Worm (Caenorhabditis elegans): ENCODE measurements around the gene ssp-33.

Gene ssp-33

ce11 chrV:14689060-14689750, 22.0 kb upstream of the ssp-33 start, which contains the start of gene gasr-8:
TSS of gene gasr-8 (plus strand) at chrV:14689110.
- no peak for TF ChIP-seq nhr-6 (tag; optimal IDR thresholded peaks at IDR 0.05)

ce11 chrV:14695713-14696112, 15.5 kb upstream of the ssp-33 start:
- TF ChIP-seq nhr-21 (tag; optimal IDR thresholded peaks at IDR 0.05) (no peak), ceh-82 (tag; optimal IDR thresholded peaks at IDR 0.05) (no peak), blmp-1 (tag; optimal IDR thresholded peaks at IDR 0.05; ENCODE audit: insufficient read depth) (no peak), elt-3 (tag; optimal IDR thresholded peaks at IDR 0.05) (no peak), mab-5 (tag; optimal IDR thresholded peaks at IDR 0.05) (no peak), nhr-6 (tag; optimal IDR thresholded peaks at IDR 0.05) (no peak), skn-1 (tag; optimal IDR thresholded peaks at IDR 0.05) (no peak), fos-1 (tag; optimal IDR thresholded peaks at IDR 0.05) (no peak)

- TF ChIP-seq lsy-2 (tag; optimal IDR thresholded peaks at IDR 0.05) (peak in 1 of 2 experiments; percentile 77), unc-55 (GFP tag; optimal IDR thresholded peaks at IDR 0.05) (peak; percentile 91), sma-3 (GFP tag; optimal IDR thresholded peaks at IDR 0.05) (peak; percentile 42), ceh-16 (tag; optimal IDR thresholded peaks at IDR 0.05) (no peak), mbf-1 (tag; optimal IDR thresholded peaks at IDR 0.05) (no peak), nhr-11 (tag; optimal IDR thresholded peaks at IDR 0.05) (no peak), ztf-4 (tag; optimal IDR thresholded peaks at IDR 0.05) (peak; percentile 72), mab-5 (tag; optimal IDR thresholded peaks at IDR 0.05) (peak; percentile 8), skn-1 (tag; optimal IDR thresholded peaks at IDR 0.05) (no peak), dmd-4 (tag; optimal IDR thresholded peaks at IDR 0.05) (no peak), nhr-129 (tag; optimal IDR thresholded peaks at IDR 0.05) (peak; percentile 92), ztf-1 (GFP tag; conservative IDR thresholded peaks at IDR 0.05) (no peak), aly-2 (tag; optimal IDR thresholded peaks at IDR 0.05) (no peak), ama-1 (optimal IDR thresholded peaks at IDR 0.05) (no peak), ZK546.5 (tag; optimal IDR thresholded peaks at IDR 0.05) (no peak), ceh-82 (tag; optimal IDR thresholded peaks at IDR 0.05) (no peak), nhr-25 (tag; optimal IDR thresholded peaks at IDR 0.05) (peak; percentile 71), elt-1 (tag; optimal IDR thresholded peaks at IDR 0.05) (no peak), nhr-21 (tag; optimal IDR thresholded peaks at IDR 0.05) (no peak), ztf-11 (tag; optimal IDR thresholded peaks at IDR 0.05) (no peak), nhr-237 (tag; optimal IDR thresholded peaks at IDR 0.05) (no peak), zag-1 (tag; optimal IDR thresholded peaks at IDR 0.05) (peak; percentile 52), alr-1 (tag; optimal IDR thresholded peaks at IDR 0.05) (no peak), lin-11 (tag; optimal IDR thresholded peaks at IDR 0.05) (no peak), nhr-77 (tag; optimal IDR thresholded peaks at IDR 0.05) (no peak), unc-62 (GFP tag; optimal IDR thresholded peaks at IDR 0.05) (no peak), elt-3 (tag; optimal IDR thresholded peaks at IDR 0.05) (no peak), C34F6.9 (tag; optimal IDR thresholded peaks at IDR 0.05) (peak; percentile 86), lin-13 (GFP tag; optimal IDR thresholded peaks at IDR 0.05) (peak; percentile 72), gmeb-1 (tag; optimal IDR thresholded peaks at IDR 0.05) (peak; percentile 5), Y55F3AM.14 (GFP tag; optimal IDR thresholded peaks at IDR 0.05) (peak; percentile 12), R02D3.7 (tag; optimal IDR thresholded peaks at IDR 0.05) (no peak), mdl-1 (tag; optimal IDR thresholded peaks at IDR 0.05) (peak in 1 of 2 experiments; percentile 47), lin-39 (tag; optimal IDR thresholded peaks at IDR 0.05) (peak; percentile 50), peb-1 (tag; optimal IDR thresholded peaks at IDR 0.05) (no peak), nhr-10 (tag; optimal IDR thresholded peaks at IDR 0.05) (no peak), egl-27 (tag; optimal IDR thresholded peaks at IDR 0.05) (peak; percentile 17), crh-2 (tag; optimal IDR thresholded peaks at IDR 0.05) (peak; percentile 56), nhr-12 (tag; optimal IDR thresholded peaks at IDR 0.05) (no peak), sma-9 (GFP tag; optimal IDR thresholded peaks at IDR 0.05) (peak; percentile 84), sma-9 (tag; optimal IDR thresholded peaks at IDR 0.05) (no peak), nhr-23 (tag; optimal IDR thresholded peaks at IDR 0.05) (no peak), fos-1 (tag; optimal IDR thresholded peaks at IDR 0.05) (peak; percentile 99), unc-39 (tag; optimal IDR thresholded peaks at IDR 0.05) (no peak), blmp-1 (tag; optimal IDR thresholded peaks at IDR 0.05; ENCODE audit: insufficient read depth) (no peak), sem-4 (tag; optimal IDR thresholded peaks at IDR 0.05) (peak; percentile 78), F13H6.1 (tag; optimal IDR thresholded peaks at IDR 0.05) (peak; percentile 92), nhr-6 (tag; optimal IDR thresholded peaks at IDR 0.05) (no peak)
Measured at ce11 chrV:14696604-14697307, 14.4 kb upstream of the ssp-33 start, which contains the start of gene unc-112. TSS of gene unc-112 (minus strand) at chrV:14696654.
